Worm (Caenorhabditis elegans) whole organism, young adult: ENCODE data around the gene F22H10.1.

Experiments
- F55B11.4 ChIP-seq: sonication (generic microtip); optimal IDR thresholded peaks from 2 replicates; lab custom pipeline; 2016; ENCODE audit warnings: missing compliant biosample characterization, missing genetic modification characterization, borderline replicate concordance; ENCODE audit not compliant: insufficient read depth
- F57A8.1 ChIP-seq: fragments of 200-800 bp; sonication (Bioruptor generic); optimal IDR thresholded peaks from 2 replicates; lab custom pipeline; 2018; ENCODE audit warnings: mild to moderate bottlenecking, missing genetic modification characterization, moderate library complexity, missing compliant biosample characterization
- ama-1 ChIP-seq, 3 experiments: fragments of 150-350 bp in 1 of 3; sonication (generic microtip) in 2 of 3; optimal IDR thresholded peaks; 2 replicates each; lab custom pipeline; 2014 to 2018; ENCODE audit warnings: missing biosample characterization in 2 of 3, missing genetic modification characterization in 2 of 3, missing genetic modification reagents in 2 of 3
- aptf-2 ChIP-seq: fragments of 200-800 bp; sonication (Bioruptor generic); conservative IDR thresholded peaks from 2 replicates; pipeline ENCODE4 v1.3.6; 2022; ENCODE audit warnings: missing genetic modification reagents, missing genetic modification characterization, missing compliant biosample characterization
- ceh-40 ChIP-seq: fragments of 200-800 bp; sonication (Bioruptor generic); IDR thresholded peaks from 2 replicates; pipeline ENCODE4 v1.3.6; 2022; ENCODE audit warnings: missing genetic modification characterization, missing compliant biosample characterization
- hmg-1.2 ChIP-seq: fragments of 200-800 bp; sonication (Bioruptor generic); IDR thresholded peaks from 2 replicates; pipeline ENCODE4 v1.3.6; 2022; ENCODE audit warnings: missing genetic modification reagents, missing genetic modification characterization, missing compliant biosample characterization
- madf-6 ChIP-seq: fragments of 200-800 bp; sonication (Bioruptor generic); IDR thresholded peaks from 2 replicates; pipeline ENCODE4 v1.3.6; 2022; ENCODE audit warnings: missing genetic modification reagents, missing genetic modification characterization, missing compliant biosample characterization
- nfya-1 ChIP-seq: sonication (generic microtip); optimal IDR thresholded peaks from 2 replicates; lab custom pipeline; 2017; ENCODE audit warnings: antibody characterized with exemption, missing compliant biosample characterization, missing genetic modification characterization, borderline replicate concordance; ENCODE audit not compliant: insufficient read depth
- unc-62 ChIP-seq: fragments of 150-350 bp; optimal IDR thresholded peaks from 2 replicates; lab custom pipeline; 2014; ENCODE audit warnings: missing biosample characterization, missing genetic modification reagents, missing genetic modification characterization
- zfh-2 ChIP-seq: fragments of 200-800 bp; sonication (Bioruptor generic); conservative IDR thresholded peaks from 2 replicates; pipeline ENCODE4 v1.3.6; 2022; ENCODE audit warnings: missing genetic modification reagents, missing genetic modification characterization, missing compliant biosample characterization
- ztf-18 ChIP-seq: sonication (generic microtip); optimal IDR thresholded peaks from 2 replicates; lab custom pipeline; 2016; ENCODE audit warnings: missing genotype, mild to moderate bottlenecking, missing genetic modification characterization, missing compliant biosample characterization
- ztf-6 ChIP-seq: fragments of 200-800 bp; sonication (Bioruptor generic); IDR thresholded peaks from 2 replicates; pipeline ENCODE4 v1.3.6; 2022; ENCODE audit warnings: missing genetic modification reagents, missing genetic modification characterization, missing compliant biosample characterization

ce11 chrX:16681910-16682493 lies 20.2 kb upstream of the F22H10.1 start:
- peak; percentile 46; the same call in 1 of the 2 replicates for TF ChIP-seq madf-6
- TF ChIP-seq hmg-1.2 (GFP tag; lab: Robert Waterston, UW) = peak; percentile 87
- TF ChIP-seq ztf-18 (tag; lab: Kevin White, UChicago) = peak; percentile 67
- TF ChIP-seq nfya-1 (tag; lab: Kevin White, UChicago) = no peak
- 0 out of 2 replicates have a peak, but pooled peaks have one; percentile 37 for TF ChIP-seq zfh-2
- TF ChIP-seq ceh-40 (GFP tag; lab: Robert Waterston, UW) = no peak
- peak; percentile 90 for TF ChIP-seq ztf-6 (GFP tag; lab: Robert Waterston, UW)
- TF ChIP-seq aptf-2 (GFP tag; lab: Robert Waterston, UW) = no peak
- peak; percentile 66 for TF ChIP-seq F57A8.1 (GFP tag; lab: Kevin White, UChicago)
- no peak for TF ChIP-seq F55B11.4 (tag; lab: Kevin White, UChicago)
- no peak for TF ChIP-seq ama-1 (optimal IDR thresholded peaks at IDR 0.05; lab: Kevin White, UChicago)
- peak in 1 of 2 experiments; percentile 71 for TF ChIP-seq ama-1 (GFP tag; optimal IDR thresholded peaks at IDR 0.05; lab: Kevin White, UChicago)
- peak; percentile 78 for TF ChIP-seq unc-62 (GFP tag; lab: Kevin White, UChicago)
